Worm (Caenorhabditis elegans): ENCODE measurements around the gene ags-3.

ce11 chrX:5346303-5346702, 42.9 kb upstream of the ags-3 start:
- no peak for TF ChIP-seq nhr-12 (tag; optimal IDR thresholded peaks at IDR 0.05)
- no peak for TF ChIP-seq unc-62 (GFP tag; optimal IDR thresholded peaks at IDR 0.05)
- no peak for TF ChIP-seq snpc-4 (tag; optimal IDR thresholded peaks at IDR 0.05)
- no peak for TF ChIP-seq lin-13 (tag; optimal IDR thresholded peaks at IDR 0.05)
- TF ChIP-seq elt-1 (tag; optimal IDR thresholded peaks at IDR 0.05; ENCODE audit: borderline replicate concordance, insufficient read depth): no peak
- TF ChIP-seq sptf-1 (tag; optimal IDR thresholded peaks at IDR 0.05): no peak
- TF ChIP-seq nhr-76 (tag; optimal IDR thresholded peaks at IDR 0.05): no peak
- no peak for TF ChIP-seq unc-39 (tag; optimal IDR thresholded peaks at IDR 0.05)
- no peak for TF ChIP-seq ces-1 (GFP tag; optimal IDR thresholded peaks at IDR 0.05)

Measured in whole organism, mixed stage, embryonic.